Worm (Caenorhabditis elegans): ENCODE results near the gene F13D2.1.

DNA sequence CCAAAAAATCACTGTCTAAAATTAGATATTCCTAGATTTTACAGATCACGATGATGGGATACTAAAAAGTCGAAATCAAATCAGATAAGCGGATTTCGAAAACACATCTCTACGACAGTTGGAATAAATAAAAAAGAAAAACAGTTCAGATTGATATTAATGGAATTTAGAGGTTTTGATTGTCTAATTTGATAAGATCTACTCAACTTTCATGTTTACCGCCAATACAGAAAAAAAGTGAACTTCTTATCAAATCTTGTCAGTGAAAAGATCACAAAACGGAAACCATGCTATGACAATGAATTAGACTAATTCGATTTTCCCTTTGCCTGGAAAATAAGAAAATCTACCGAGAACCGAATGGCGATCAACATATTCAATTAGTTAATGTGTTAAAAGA is 63.2 kb downstream of the F13D2.1 start:
- TF ChIP-seq hmbx-1 (tag; optimal IDR thresholded peaks at IDR 0.05) (no peak), pes-1 (GFP tag; IDR thresholded peaks at IDR 0.05) (no peak)
